Fruit fly (Drosophila melanogaster): ENCODE results near the gene CG17264.

- no peak for TF ChIP-seq CG15710 (tag; optimal IDR thresholded peaks at IDR 0.05)
- TF ChIP-seq gl (tag; optimal IDR thresholded peaks at IDR 0.05) = no peak
- no peak for TF ChIP-seq CG9948 (tag; optimal IDR thresholded peaks at IDR 0.05)
These were observed 31.5 kb upstream of the CG17264 start for dm6 chr2L:2986776-2987175.
